Worm (Caenorhabditis elegans) whole organism, midembryonic: ENCODE results near the gene C27A2.7.

Experiments used
- T22C8.4 ChIP-seq: fragments of 200-800 bp; sonication (Bioruptor generic); IDR thresholded peaks from 2 replicates; pipeline ENCODE4 v1.3.6; 2022; ENCODE audit warnings: missing genetic modification characterization, missing compliant biosample characterization
- flt-1 ChIP-seq: fragments of 200-800 bp; sonication (Bioruptor generic); IDR thresholded peaks from 2 replicates; pipeline ENCODE4 v1.3.6; 2022; ENCODE audit warnings: missing genetic modification characterization, missing compliant biosample characterization
- med-1 ChIP-seq: sonication (generic microtip); optimal IDR thresholded peaks from 2 replicates; lab custom pipeline; 2017; ENCODE audit warnings: missing genetic modification characterization, mild to moderate bottlenecking, missing compliant biosample characterization, antibody characterized with exemption, missing genetic modification reagents; ENCODE audit not compliant: insufficient read depth
- ref-1 ChIP-seq: fragments of 200-800 bp; sonication (Bioruptor generic); conservative IDR thresholded peaks from 2 replicates; pipeline ENCODE4 v1.3.6; 2022; ENCODE audit warnings: missing genetic modification reagents, missing genetic modification characterization, missing compliant biosample characterization
- tab-1 ChIP-seq: fragments of 200-800 bp; sonication (Bioruptor generic); IDR thresholded peaks from 2 replicates; pipeline ENCODE4 v1.3.6; 2022; ENCODE audit warnings: missing genetic modification characterization, missing compliant biosample characterization
- ztf-23 ChIP-seq: fragments of 200-800 bp; sonication (Bioruptor generic); IDR thresholded peaks from 2 replicates; pipeline ENCODE4 v1.3.6; 2022; ENCODE audit warnings: missing genetic modification reagents, missing genetic modification characterization, missing compliant biosample characterization
- ztf-29 ChIP-seq: fragments of 200-800 bp; sonication (Bioruptor generic); IDR thresholded peaks from 2 replicates; pipeline ENCODE4 v1.3.6; 2022; ENCODE audit warnings: missing genetic modification reagents, missing genetic modification characterization, missing compliant biosample characterization

DNA sequence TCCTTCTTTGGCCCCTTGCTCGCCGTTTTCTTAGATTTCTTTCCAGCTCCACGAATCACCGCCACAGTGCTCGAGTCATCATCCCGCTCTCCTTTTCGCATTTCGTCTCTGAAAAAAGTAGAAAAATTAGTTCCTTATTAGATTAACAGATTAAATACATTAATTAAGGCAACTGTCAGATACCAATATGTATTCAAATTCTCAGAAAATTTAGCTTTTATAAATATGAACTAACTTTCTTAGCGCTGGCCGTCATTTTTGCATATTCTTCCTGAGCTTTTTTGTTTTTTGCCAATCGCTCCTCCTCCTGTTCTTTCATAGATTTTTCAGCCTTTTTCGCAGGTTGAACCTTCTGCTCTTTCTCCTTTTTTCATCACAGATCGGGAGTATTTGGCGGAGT lies 28.5 kb upstream of the C27A2.7 start, which contains the start of gene C04G6.6:
- TF ChIP-seq ref-1 (GFP tag; lab: Robert Waterston, UW) (no peak), med-1 (GFP tag; lab: Kevin White, UChicago) (no peak), tab-1 (no peak), ztf-29 (GFP tag; lab: Robert Waterston, UW) (no peak), ztf-23 (GFP tag; lab: Robert Waterston, UW) (no peak), T22C8.4 (GFP tag; lab: Robert Waterston, UW) (no peak), flt-1 (GFP tag; lab: Robert Waterston, UW) (no peak)
